Worm (Caenorhabditis elegans) whole organism, early embryonic: ENCODE measurements around the gene ric-4.

Source experiments
- B0310.2 ChIP-seq: sonication (generic microtip); optimal IDR thresholded peaks from 2 replicates; lab custom pipeline; 2016; ENCODE audit warnings: mild to moderate bottlenecking, missing genetic modification characterization, missing compliant biosample characterization
- ama-1 ChIP-seq: fragments of 150-350 bp; optimal IDR thresholded peaks from 2 replicates; lab custom pipeline; 2014
- ceh-13 ChIP-seq: fragments of 200-800 bp; sonication (Bioruptor generic); optimal IDR thresholded peaks from 2 replicates; lab custom pipeline; 2018; ENCODE audit warnings: mild to moderate bottlenecking, missing genetic modification characterization, missing compliant biosample characterization
- hmg-4 ChIP-seq: fragments of 200-800 bp; sonication (Bioruptor generic); optimal IDR thresholded peaks from 2 replicates; lab custom pipeline; 2018; ENCODE audit warnings: mild to moderate bottlenecking, missing genetic modification characterization, missing compliant biosample characterization
- hnd-1 ChIP-seq: sonication (generic microtip); optimal IDR thresholded peaks from 2 replicates; lab custom pipeline; 2016; ENCODE audit warnings: missing genetic modification characterization, missing compliant biosample characterization
- scrt-1 ChIP-seq: fragments of 200-800 bp; sonication (Bioruptor generic); IDR thresholded peaks from 2 replicates; pipeline ENCODE4 v1.3.6; 2022; ENCODE audit warnings: missing genetic modification characterization, missing compliant biosample characterization
- tbx-37 ChIP-seq: fragments of 200-800 bp; sonication (Bioruptor generic); conservative IDR thresholded peaks from 2 replicates; pipeline ENCODE4 v1.3.6; 2022; ENCODE audit warnings: missing genetic modification reagents, missing genetic modification characterization, missing compliant biosample characterization
- tra-4 ChIP-seq: sonication (generic microtip); optimal IDR thresholded peaks from 2 replicates; lab custom pipeline; 2017; ENCODE audit warnings: missing genetic modification characterization, missing compliant biosample characterization

- TF ChIP-seq tra-4 (tag; lab: Kevin White, UChicago) (no peak), scrt-1 (GFP tag; lab: Robert Waterston, UW) (no peak), hmg-4 (no peak), ama-1 (no peak), tbx-37 (GFP tag; lab: Robert Waterston, UW) (no peak), B0310.2 (no peak), hnd-1 (no peak), ceh-13 (GFP tag; lab: Kevin White, UChicago) (no peak)
These were observed 5.5 kb upstream of the ric-4 start, which contains the start of gene Y22F5A.11 for ce11 chrV:10275619-10276018.
